Worm (Caenorhabditis elegans) whole organism, late embryonic: ENCODE measurements around the gene tbx-31.

Experiments
- F13H6.1 ChIP-seq: sonication (generic microtip); optimal IDR thresholded peaks from 2 replicates; lab custom pipeline; 2016; ENCODE audit warnings: missing genetic modification characterization, missing compliant biosample characterization
- T23F11.4 ChIP-seq: fragments of 200-800 bp; sonication (Bioruptor generic); optimal IDR thresholded peaks from 2 replicates; lab custom pipeline; 2018; ENCODE audit warnings: mild to moderate bottlenecking, missing genetic modification characterization, missing compliant biosample characterization
- eyg-1 ChIP-seq: sonication (generic microtip); optimal IDR thresholded peaks from 2 replicates; lab custom pipeline; 2016; ENCODE audit warnings: missing genotype, missing genetic modification characterization, missing compliant biosample characterization
- nfya-1 ChIP-seq: sonication (generic microtip); optimal IDR thresholded peaks from 2 replicates; lab custom pipeline; 2017; ENCODE audit warnings: missing genetic modification characterization, mild to moderate bottlenecking, missing compliant biosample characterization, antibody characterized with exemption, moderate library complexity
- pha-4 ChIP-seq: fragments of 150-350 bp; optimal IDR thresholded peaks from 2 replicates; lab custom pipeline; 2018; ENCODE audit warnings: missing biosample characterization, missing genetic modification reagents, missing genetic modification characterization
- tbx-2 ChIP-seq: sonication (generic microtip); optimal IDR thresholded peaks from 2 replicates; lab custom pipeline; 2016; ENCODE audit warnings: missing genetic modification characterization, missing compliant biosample characterization

- no peak for TF ChIP-seq T23F11.4
- TF ChIP-seq eyg-1 (tag; lab: Kevin White, UChicago), result no peak
- no peak for TF ChIP-seq tbx-2 (tag; lab: Kevin White, UChicago)
- no peak for TF ChIP-seq pha-4 (tag; lab: Kevin White, UChicago)
- TF ChIP-seq F13H6.1 (tag; lab: Kevin White, UChicago), result no peak
- TF ChIP-seq nfya-1 (tag; lab: Kevin White, UChicago), result no peak
These were observed 46.4 kb upstream of the tbx-31 start, which contains the start of gene F07G6.8 for ce11 chrX:1720359-1720758.
